Fruit fly (Drosophila melanogaster) whole organism, prepupa: ENCODE data around the gene CG13392.

ENCODE experiments used
- Blimp-1 ChIP-seq: fragments of 200-800 bp; sonication (Bioruptor generic); optimal IDR thresholded peaks from 3 replicates; lab custom pipeline; 2017; ENCODE audit warnings: missing biosample characterization, missing genetic modification characterization, mild to moderate bottlenecking, moderate library complexity, missing genetic modification reagents
- CG10669 ChIP-seq: fragments of 200-800 bp; sonication (Bioruptor generic); optimal IDR thresholded peaks from 3 replicates; lab custom pipeline; 2018; ENCODE audit warnings: missing biosample characterization, mild to moderate bottlenecking, missing genetic modification characterization, moderate library complexity
- CG11294 ChIP-seq: fragments of 200-800 bp; sonication (Bioruptor generic); IDR thresholded peaks from 2 replicates; pipeline ENCODE4 v1.3.6; 2022; ENCODE audit warnings: missing biosample characterization, missing genetic modification characterization
- CG11762 ChIP-seq: fragments of 200-800 bp; sonication (Bioruptor generic); optimal IDR thresholded peaks from 3 replicates; lab custom pipeline; 2016; ENCODE audit warnings: missing biosample characterization, missing genetic modification characterization; ENCODE audit not compliant: insufficient read depth
- CG11902 ChIP-seq: fragments of 200-800 bp; sonication (Bioruptor generic); optimal IDR thresholded peaks from 3 replicates; lab custom pipeline; 2016; ENCODE audit warnings: missing biosample characterization, missing genetic modification characterization
- CG15336 ChIP-seq: fragments of 200-800 bp; sonication (Bioruptor generic); IDR thresholded peaks from 2 replicates; pipeline ENCODE4 v1.3.6; 2022; ENCODE audit warnings: missing biosample characterization, missing genetic modification characterization
- CG1621 ChIP-seq: fragments of 200-800 bp; sonication (Bioruptor generic); optimal IDR thresholded peaks from 3 replicates; lab custom pipeline; 2018; ENCODE audit warnings: missing biosample characterization, mild to moderate bottlenecking, missing genetic modification characterization
- CG16779 ChIP-seq: fragments of 200-800 bp; sonication (Bioruptor generic); optimal IDR thresholded peaks from 3 replicates; lab custom pipeline; 2017; ENCODE audit warnings: missing biosample characterization, mild to moderate bottlenecking, missing genetic modification characterization
- CG3032 ChIP-seq: fragments of 200-800 bp; optimal IDR thresholded peaks from 2 replicates; lab custom pipeline; 2019; ENCODE audit warnings: missing biosample characterization, mild to moderate bottlenecking, missing genetic modification characterization, moderate library complexity
- CG31627 ChIP-seq: fragments of 200-800 bp; sonication (Bioruptor generic); optimal IDR thresholded peaks from 3 replicates; lab custom pipeline; 2016; ENCODE audit warnings: missing biosample characterization, missing genetic modification characterization
- CG3919 ChIP-seq: fragments of 200-800 bp; sonication (Bioruptor generic); optimal IDR thresholded peaks from 3 replicates; lab custom pipeline; 2016; ENCODE audit warnings: missing biosample characterization, missing genetic modification characterization
- CG6163 ChIP-seq: fragments of 200-800 bp; sonication (Bioruptor generic); IDR thresholded peaks from 3 replicates; pipeline ENCODE4 v1.3.6; 2022; ENCODE audit warnings: missing biosample characterization, missing genetic modification characterization
- CG6276 ChIP-seq: fragments of 200-800 bp; sonication (Bioruptor generic); optimal IDR thresholded peaks from 2 replicates; lab custom pipeline; 2017; ENCODE audit warnings: missing biosample characterization, mild to moderate bottlenecking, missing genetic modification characterization
- CG6808 ChIP-seq: fragments of 200-800 bp; sonication (Bioruptor generic); optimal IDR thresholded peaks from 3 replicates; lab custom pipeline; 2017; ENCODE audit warnings: missing biosample characterization, missing genetic modification characterization, mild to moderate bottlenecking, moderate library complexity, missing genetic modification reagents
- CG6854 ChIP-seq: fragments of 200-800 bp; sonication (Bioruptor generic); optimal IDR thresholded peaks from 2 replicates; lab custom pipeline; 2017; ENCODE audit warnings: missing biosample characterization, mild to moderate bottlenecking, missing genetic modification characterization
- CG7368 ChIP-seq: fragments of 200-800 bp; sonication (Bioruptor generic); optimal IDR thresholded peaks from 3 replicates; lab custom pipeline; 2016; ENCODE audit warnings: missing biosample characterization, missing genetic modification characterization
- CG8119 ChIP-seq: fragments of 200-800 bp; sonication (Bioruptor generic); IDR thresholded peaks from 3 replicates; pipeline ENCODE4 v1.3.6; 2022; ENCODE audit warnings: missing biosample characterization, missing genetic modification characterization
- CG8319 ChIP-seq: fragments of 200-800 bp; sonication (Bioruptor generic); optimal IDR thresholded peaks from 3 replicates; lab custom pipeline; 2016; ENCODE audit warnings: missing biosample characterization, missing genetic modification characterization
- CG8632 ChIP-seq: fragments of 200-800 bp; sonication (Bioruptor generic); optimal IDR thresholded peaks from 3 replicates; lab custom pipeline; 2016; ENCODE audit warnings: missing biosample characterization, missing genetic modification characterization
- CG9139 ChIP-seq: fragments of 200-800 bp; sonication (Bioruptor generic); optimal IDR thresholded peaks from 3 replicates; lab custom pipeline; 2017; ENCODE audit warnings: missing biosample characterization, mild to moderate bottlenecking, missing genetic modification characterization
- Eip75B ChIP-seq: fragments of 200-800 bp; sonication (Bioruptor generic); optimal IDR thresholded peaks from 3 replicates; lab custom pipeline; 2016; ENCODE audit warnings: missing biosample characterization, missing genetic modification characterization
- Eip93F ChIP-seq: fragments of 200-800 bp; sonication (Bioruptor generic); optimal IDR thresholded peaks from 2 replicates; lab custom pipeline; 2016; ENCODE audit warnings: missing biosample characterization, mild to moderate bottlenecking, missing genetic modification characterization
- Hr38 ChIP-seq: sonication (Bioruptor generic); optimal IDR thresholded peaks from 2 replicates; lab custom pipeline; 2016; ENCODE audit warnings: missing biosample characterization, missing genetic modification characterization
- Hr4 ChIP-seq: fragments of 200-800 bp; sonication (Bioruptor generic); optimal IDR thresholded peaks from 3 replicates; lab custom pipeline; 2016; ENCODE audit warnings: missing biosample characterization, missing genetic modification characterization
- Met ChIP-seq: fragments of 200-800 bp; sonication (Bioruptor generic); optimal IDR thresholded peaks from 3 replicates; lab custom pipeline; 2016; ENCODE audit warnings: missing biosample characterization, missing genetic modification characterization
- Smox ChIP-seq: fragments of 200-800 bp; sonication (Bioruptor generic); optimal IDR thresholded peaks from 3 replicates; lab custom pipeline; 2016; ENCODE audit warnings: missing biosample characterization, missing genetic modification characterization
- Sox102F ChIP-seq: fragments of 200-800 bp; sonication (Bioruptor generic); optimal IDR thresholded peaks from 2 replicates; lab custom pipeline; 2016; ENCODE audit warnings: missing biosample characterization, mild to moderate bottlenecking, missing genetic modification characterization
- Sox14 ChIP-seq: fragments of 200-800 bp; sonication (Bioruptor generic); optimal IDR thresholded peaks from 3 replicates; lab custom pipeline; 2016; ENCODE audit warnings: missing biosample characterization, missing genetic modification characterization
- Sox15 ChIP-seq: fragments of 200-800 bp; sonication (Bioruptor generic); optimal IDR thresholded peaks from 3 replicates; lab custom pipeline; 2016; ENCODE audit warnings: missing biosample characterization, missing genetic modification characterization
- acj6 ChIP-seq: fragments of 200-800 bp; sonication (Bioruptor generic); optimal IDR thresholded peaks from 3 replicates; lab custom pipeline; 2016; ENCODE audit warnings: missing biosample characterization, missing genetic modification characterization
- cyc ChIP-seq: fragments of 200-800 bp; sonication (Bioruptor generic); optimal IDR thresholded peaks from 3 replicates; lab custom pipeline; 2016; ENCODE audit warnings: missing biosample characterization, missing genetic modification characterization
- dac ChIP-seq: fragments of 200-800 bp; sonication (Bioruptor generic); optimal IDR thresholded peaks from 2 replicates; lab custom pipeline; 2017; ENCODE audit warnings: missing biosample characterization, mild to moderate bottlenecking, missing genetic modification characterization
- dsx ChIP-seq: fragments of 200-800 bp; optimal IDR thresholded peaks from 3 replicates; lab custom pipeline; 2019; ENCODE audit warnings: missing biosample characterization, mild to moderate bottlenecking, missing genetic modification characterization, moderate library complexity; ENCODE audit not compliant: poor library complexity, severe bottlenecking
- eg ChIP-seq: fragments of 200-800 bp; sonication (Bioruptor generic); IDR thresholded peaks from 3 replicates; pipeline ENCODE4 v1.3.6; 2022; ENCODE audit warnings: missing biosample characterization, missing genetic modification characterization
- esn ChIP-seq: fragments of 200-800 bp; sonication (Bioruptor generic); optimal IDR thresholded peaks from 2 replicates; lab custom pipeline; 2016; ENCODE audit warnings: missing biosample characterization, mild to moderate bottlenecking, missing genetic modification characterization, moderate library complexity
- fd85E ChIP-seq: fragments of 200-800 bp; sonication (Bioruptor generic); optimal IDR thresholded peaks from 3 replicates; lab custom pipeline; 2016; ENCODE audit warnings: missing biosample characterization, missing genetic modification characterization
- lz ChIP-seq: fragments of 200-800 bp; sonication (Bioruptor generic); optimal IDR thresholded peaks from 3 replicates; lab custom pipeline; 2016; ENCODE audit warnings: missing biosample characterization, missing genetic modification characterization
- pdm3 ChIP-seq: fragments of 200-800 bp; sonication (Bioruptor generic); optimal IDR thresholded peaks from 3 replicates; lab custom pipeline; 2016; ENCODE audit warnings: missing biosample characterization, missing genetic modification characterization
- salr ChIP-seq, 2 experiments: fragments of 200-800 bp; sonication (Bioruptor generic); optimal IDR thresholded peaks; 3 replicates each; lab custom pipeline; 2016 to 2018; ENCODE audit warnings: missing biosample characterization in 2 of 2, missing genetic modification characterization in 2 of 2, mild to moderate bottlenecking in 1 of 2
- spab ChIP-seq: fragments of 200-800 bp; sonication (Bioruptor generic); optimal IDR thresholded peaks from 2 replicates; lab custom pipeline; 2017; ENCODE audit warnings: missing biosample characterization, mild to moderate bottlenecking, missing genetic modification characterization, missing genetic modification reagents
- ss ChIP-seq, 2 experiments: fragments of 200-800 bp; sonication (Bioruptor generic); optimal IDR thresholded peaks; 2 replicates in 1 of 2; 3 replicates in 1 of 2; lab custom pipeline; 2017 to 2018; ENCODE audit warnings: mild to moderate bottlenecking in 2 of 2, missing biosample characterization in 2 of 2, missing genetic modification characterization in 2 of 2, moderate library complexity in 1 of 2
- svp ChIP-seq: fragments of 200-800 bp; sonication (Bioruptor generic); peaks from one replicate; lab custom pipeline; 2016; ENCODE audit warnings: missing biosample characterization, missing genetic modification characterization
- topi ChIP-seq: fragments of 200-800 bp; sonication (Bioruptor generic); optimal IDR thresholded peaks from 3 replicates; lab custom pipeline; 2016; ENCODE audit warnings: missing biosample characterization, missing genetic modification characterization
- vri ChIP-seq: fragments of 200-800 bp; sonication (Bioruptor generic); optimal IDR thresholded peaks from 3 replicates; lab custom pipeline; 2016; ENCODE audit warnings: missing biosample characterization, mild to moderate bottlenecking, missing genetic modification characterization

Gene CG13392

DNA sequence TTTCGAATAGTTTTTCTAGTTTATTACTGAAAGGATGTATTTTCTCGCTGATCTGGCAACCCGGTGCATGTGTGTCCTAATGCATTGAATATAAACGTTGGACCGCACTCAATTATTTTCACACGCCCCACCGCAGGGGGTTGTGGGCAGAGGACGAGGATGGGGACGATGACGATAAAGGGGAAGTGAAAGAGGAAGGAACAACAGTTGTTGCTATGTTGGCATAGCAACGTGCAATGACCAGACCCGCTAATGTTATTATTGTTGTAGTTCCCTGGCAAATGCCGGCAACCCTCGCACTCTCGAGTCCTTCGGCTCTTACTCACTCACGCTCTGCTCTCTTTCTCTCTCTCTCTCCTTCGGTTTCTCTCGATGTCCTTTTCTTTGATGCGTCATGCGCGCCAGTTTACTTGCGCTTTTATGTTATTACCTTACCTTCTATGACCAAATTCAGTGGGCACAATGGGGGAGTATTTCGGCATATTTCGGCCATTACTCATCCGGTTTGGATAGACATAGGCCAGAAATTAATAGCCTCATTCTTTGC, 42.1 kb upstream of the CG13392 start:
- TF ChIP-seq Sox102F: no peak
- TF ChIP-seq eg (GFP tag; lab: Robert Waterston, UW): no peak
- TF ChIP-seq CG8632 (GFP tag; lab: Kevin White, UChicago): no peak
- no peak for TF ChIP-seq CG6808 (GFP tag; lab: Kevin White, UChicago)
- no peak for TF ChIP-seq Met (GFP tag; lab: Kevin White, UChicago)
- TF ChIP-seq CG3919 (GFP tag; lab: Kevin White, UChicago): no peak
- no peak for TF ChIP-seq dac
- no peak for TF ChIP-seq CG6163
- no peak for TF ChIP-seq topi (GFP tag; lab: Kevin White, UChicago)
- no peak for TF ChIP-seq CG6854 (GFP tag; lab: Kevin White, UChicago)
- no peak for TF ChIP-seq CG3032 (tag; lab: Kevin White, UChicago)

DNA sequence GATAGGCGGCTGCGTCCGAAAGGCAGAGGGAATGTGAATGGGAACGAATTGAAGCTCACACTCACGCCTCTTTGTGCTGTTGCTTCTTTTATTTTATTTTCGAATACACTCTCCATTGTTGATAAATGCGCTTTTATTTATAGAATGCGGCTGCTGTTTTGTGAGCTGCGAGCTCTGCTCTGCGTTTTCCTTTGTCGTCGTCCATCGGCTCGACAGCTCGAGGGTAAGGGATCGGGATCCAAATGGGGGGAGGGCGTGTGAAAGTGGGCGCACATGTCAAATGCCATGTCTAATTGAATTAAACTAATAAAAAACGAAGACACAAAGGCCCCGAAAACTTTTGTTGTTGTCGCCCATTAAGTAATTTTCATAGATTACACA, 41.5 kb upstream of the CG13392 start:
- TF ChIP-seq CG15336 (GFP tag; lab: Robert Waterston, UW): no peak
- no peak for TF ChIP-seq dsx (GFP tag; lab: Kevin White, UChicago)
- no peak for TF ChIP-seq CG9139 (GFP tag; lab: Kevin White, UChicago)
- no peak for TF ChIP-seq CG6808 (GFP tag; lab: Kevin White, UChicago)
- no peak for TF ChIP-seq Blimp-1 (GFP tag; lab: Kevin White, UChicago)
- no peak for TF ChIP-seq acj6
- no peak for TF ChIP-seq CG31627 (GFP tag; lab: Kevin White, UChicago)
- TF ChIP-seq Eip75B (GFP tag; lab: Kevin White, UChicago): no peak
- TF ChIP-seq CG8119: no peak
- no peak for TF ChIP-seq CG16779 (tag; lab: Kevin White, UChicago)
- no peak for TF ChIP-seq CG11762
- TF ChIP-seq fd85E (GFP tag; lab: Kevin White, UChicago): no peak
- TF ChIP-seq svp: peak; percentile 81
- TF ChIP-seq salr (GFP tag; optimal IDR thresholded peaks at IDR 0.05; lab: Kevin White, UChicago): no peak
- TF ChIP-seq CG1621 (tag; lab: Kevin White, UChicago): no peak
- TF ChIP-seq Hr38: no peak
- no peak for TF ChIP-seq CG8319 (GFP tag; lab: Kevin White, UChicago)
- TF ChIP-seq vri (GFP tag; lab: Kevin White, UChicago): peak; percentile 6
- no peak for TF ChIP-seq Eip93F
- no peak for TF ChIP-seq spab (GFP tag; lab: Kevin White, UChicago)
- no peak for TF ChIP-seq Smox (GFP tag; lab: Kevin White, UChicago)
- peak in 1 of 2 experiments; percentile 40 for TF ChIP-seq ss (GFP tag; optimal IDR thresholded peaks at IDR 0.05; lab: Kevin White, UChicago)
- TF ChIP-seq Sox102F: no peak
- TF ChIP-seq lz (GFP tag; lab: Kevin White, UChicago): no peak
- no peak for TF ChIP-seq CG11902
- TF ChIP-seq Sox14 (GFP tag; lab: Kevin White, UChicago): peak; percentile 80
- TF ChIP-seq CG6276: no peak
- TF ChIP-seq cyc (GFP tag; lab: Kevin White, UChicago): no peak
- peak; percentile 37; the same call in 1 of the 3 replicates for TF ChIP-seq CG6163
- no peak for TF ChIP-seq CG8632 (GFP tag; lab: Kevin White, UChicago)
- TF ChIP-seq Hr4 (GFP tag; lab: Kevin White, UChicago): no peak

DNA sequence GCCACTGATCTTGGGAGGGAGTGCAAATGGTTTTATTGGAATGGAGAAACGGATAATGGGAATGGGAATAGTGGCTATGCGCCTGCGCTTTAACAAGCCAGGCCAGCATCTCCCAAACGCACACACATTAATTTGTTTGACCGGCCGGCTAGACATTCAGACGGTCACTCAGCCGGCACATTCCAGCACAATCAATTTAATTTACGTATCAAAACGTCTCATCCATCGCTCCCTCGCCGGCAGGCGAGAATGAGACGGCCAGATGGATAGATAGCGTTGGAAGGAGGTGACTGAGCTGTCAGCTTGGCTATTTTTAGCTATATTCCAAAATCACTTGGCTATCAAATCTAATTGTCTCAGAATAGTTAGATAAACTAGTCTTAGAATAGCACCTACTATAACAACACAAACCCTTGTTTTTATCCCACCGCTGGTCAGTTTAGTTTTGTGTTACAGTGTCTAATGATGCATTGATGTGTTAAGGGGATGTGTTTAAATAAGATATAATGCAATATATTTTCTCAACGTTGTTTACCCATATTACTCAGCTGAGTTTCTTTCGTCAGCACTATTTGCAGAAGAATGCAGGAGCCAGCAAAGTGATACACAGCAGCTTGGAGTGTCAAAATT, 41.0 kb upstream of the CG13392 start:
- TF ChIP-seq Eip75B (GFP tag; lab: Kevin White, UChicago) (no peak), Sox14 (GFP tag; lab: Kevin White, UChicago) (no peak), Sox102F (peak; percentile 57), fd85E (GFP tag; lab: Kevin White, UChicago) (no peak), CG11762 (no peak), CG1621 (tag; lab: Kevin White, UChicago) (no peak), CG3032 (tag; lab: Kevin White, UChicago) (no peak), dsx (GFP tag; lab: Kevin White, UChicago) (no peak), CG8319 (GFP tag; lab: Kevin White, UChicago) (no peak), cyc (GFP tag; lab: Kevin White, UChicago) (no peak), CG15336 (GFP tag; lab: Robert Waterston, UW) (no peak), salr (GFP tag; optimal IDR thresholded peaks at IDR 0.05; lab: Kevin White, UChicago) (no peak), svp (peak; percentile 53), ss (GFP tag; optimal IDR thresholded peaks at IDR 0.05; lab: Kevin White, UChicago) (peak in 1 of 2 experiments; percentile 33), esn (GFP tag; lab: Kevin White, UChicago) (peak; percentile 35), topi (GFP tag; lab: Kevin White, UChicago) (no peak), CG10669 (GFP tag; lab: Kevin White, UChicago) (peak; percentile 36), dac (no peak), Met (GFP tag; lab: Kevin White, UChicago) (peak; percentile 40), CG7368 (GFP tag; lab: Kevin White, UChicago) (no peak), CG11294 (GFP tag; lab: Robert Waterston, UW) (no peak), pdm3 (GFP tag; lab: Kevin White, UChicago) (no peak), Blimp-1 (GFP tag; lab: Kevin White, UChicago) (no peak), lz (GFP tag; lab: Kevin White, UChicago) (no peak), Sox15 (GFP tag; lab: Kevin White, UChicago) (no peak), CG11902 (no peak)
